Fruit fly (Drosophila melanogaster): ENCODE results near the gene dos.

dos gene

dm6 chr3L:2589911-2590763, 923 bp downstream of the dos start (continued):
- peak; percentile 80 for TF ChIP-seq Fer3 (tag; optimal IDR thresholded peaks at IDR 0.05)
- TF ChIP-seq en (GFP tag; optimal IDR thresholded peaks at IDR 0.05), result no peak
- no peak for TF ChIP-seq CG12744 (GFP tag; optimal IDR thresholded peaks at IDR 0.05)
- peak; percentile 81 for TF ChIP-seq phol (tag; optimal IDR thresholded peaks at IDR 0.05)
- no peak for TF ChIP-seq TFAM (GFP tag; optimal IDR thresholded peaks at IDR 0.05)
- no peak for TF ChIP-seq peb (GFP tag; IDR thresholded peaks at IDR 0.05)
- TF ChIP-seq CG4360 (GFP tag; IDR thresholded peaks at IDR 0.05), result peak; percentile 37; the same call in 1 of the 2 replicates
- TF ChIP-seq rib (GFP tag; IDR thresholded peaks at IDR 0.05), result peak; percentile 25; the same call in 1 of the 2 replicates
- TF ChIP-seq CG8290 (GFP tag; optimal IDR thresholded peaks at IDR 0.05), result peak; percentile 21
- TF ChIP-seq CG8290 (tag; optimal IDR thresholded peaks at IDR 0.05), result peak; percentile 18 to 47
- TF ChIP-seq ap (GFP tag; IDR thresholded peaks at IDR 0.05), result no peak
- peak; percentile 44; the same call in 1 of the 2 replicates for TF ChIP-seq ssp (GFP tag; IDR thresholded peaks at IDR 0.05)
- peak; percentile 79 for TF ChIP-seq unpg (GFP tag; optimal IDR thresholded peaks at IDR 0.05)
- TF ChIP-seq corto (GFP tag; optimal IDR thresholded peaks at IDR 0.05), result no peak
- no peak for TF ChIP-seq H15 (GFP tag; IDR thresholded peaks at IDR 0.05)
- TF ChIP-seq Ada2b (GFP tag; IDR thresholded peaks at IDR 0.05), result peak; percentile 69
- peak; percentile 38 for TF ChIP-seq D19B (GFP tag; optimal IDR thresholded peaks at IDR 0.05)
- peak; percentile 32; the same call in 1 of the 2 replicates for TF ChIP-seq CG6689 (GFP tag; IDR thresholded peaks at IDR 0.05)
- no peak for TF ChIP-seq CG8765 (GFP tag; IDR thresholded peaks at IDR 0.05)
- TF ChIP-seq bcd (GFP tag; optimal IDR thresholded peaks at IDR 0.05), result peak; percentile 70
- no peak for TF ChIP-seq sima (GFP tag; optimal IDR thresholded peaks at IDR 0.05)
- peak; percentile 77 for TF ChIP-seq PHDP (tag; optimal IDR thresholded peaks at IDR 0.05)
- TF ChIP-seq CG4328 (GFP tag; optimal IDR thresholded peaks at IDR 0.05), result peak; percentile 67
- no peak for TF ChIP-seq CG7357 (GFP tag; IDR thresholded peaks at IDR 0.05)
- TF ChIP-seq CG6813 (GFP tag; optimal IDR thresholded peaks at IDR 0.05), result peak; percentile 54
- TF ChIP-seq D (optimal IDR thresholded peaks at IDR 0.05), result no peak
- peak; percentile 59 for TF ChIP-seq D (GFP tag; optimal IDR thresholded peaks at IDR 0.05)
- TF ChIP-seq CG9932 (GFP tag; IDR thresholded peaks at IDR 0.05), result peak; percentile 75
- peak in 1 of 2 experiments; percentile 62 for TF ChIP-seq Eip74EF (GFP tag; optimal IDR thresholded peaks at IDR 0.05)
- peak; percentile 60 for TF ChIP-seq CG1602 (GFP tag; optimal IDR thresholded peaks at IDR 0.05)
- peak; percentile 38; the same call in 1 of the 2 replicates for TF ChIP-seq ttk (GFP tag; IDR thresholded peaks at IDR 0.05)
- peak; percentile 88 for TF ChIP-seq gem (tag; optimal IDR thresholded peaks at IDR 0.05)
- TF ChIP-seq CG16863 (GFP tag; optimal IDR thresholded peaks at IDR 0.05), result no peak
- TF ChIP-seq CG8924 (tag; optimal IDR thresholded peaks at IDR 0.05), result peak; percentile 88
- TF ChIP-seq hkb (optimal IDR thresholded peaks at IDR 0.05), result no peak
- peak; percentile 73 for TF ChIP-seq hkb (GFP tag; IDR thresholded peaks at IDR 0.05)
- no peak for TF ChIP-seq abd-A (tag; optimal IDR thresholded peaks at IDR 0.05)
- peak; percentile 71 for TF ChIP-seq fd3F (GFP tag; optimal IDR thresholded peaks at IDR 0.05)
- TF ChIP-seq Optix (GFP tag; IDR thresholded peaks at IDR 0.05), result no peak
- peak; percentile 73 for TF ChIP-seq CG4424 (GFP tag; optimal IDR thresholded peaks at IDR 0.05)
- TF ChIP-seq al (GFP tag; IDR thresholded peaks at IDR 0.05), result no peak
- peak; percentile 67 for TF ChIP-seq HmgZ (tag; optimal IDR thresholded peaks at IDR 0.05)
- no peak for TF ChIP-seq br (optimal IDR thresholded peaks at IDR 0.05)
- peak; percentile 43 for TF ChIP-seq cg (GFP tag; optimal IDR thresholded peaks at IDR 0.05)
- peak; percentile 85 for TF ChIP-seq CG12659 (GFP tag; optimal IDR thresholded peaks at IDR 0.05)
- peak; percentile 68 for TF ChIP-seq Spps (tag; optimal IDR thresholded peaks at IDR 0.05)
- TF ChIP-seq pfk (GFP tag; optimal IDR thresholded peaks at IDR 0.05), result no peak
- peak; percentile 46; the same call in 1 of the 2 replicates for TF ChIP-seq tna (GFP tag; IDR thresholded peaks at IDR 0.05; ENCODE audit: partially characterized antibody)
- TF ChIP-seq pzg (GFP tag; optimal IDR thresholded peaks at IDR 0.05), result no peak
- TF ChIP-seq CG14860 (GFP tag; IDR thresholded peaks at IDR 0.05; ENCODE audit: partially characterized antibody), result peak; percentile 45; the same call in 1 of the 3 replicates
